Worm (Caenorhabditis elegans) whole organism, L4 larva: ENCODE data around the gene R09E10.13.

ENCODE experiments used
- D1046.2 ChIP-seq: fragments of 200-800 bp; sonication (Bioruptor generic); IDR thresholded peaks from 2 replicates; pipeline ENCODE4 v1.3.6; 2022; ENCODE audit warnings: missing genetic modification characterization, missing compliant biosample characterization
- F10B5.3 ChIP-seq: sonication (generic microtip); optimal IDR thresholded peaks from 2 replicates; lab custom pipeline; 2016; ENCODE audit warnings: mild to moderate bottlenecking, missing genetic modification characterization, missing compliant biosample characterization
- F26F4.8 ChIP-seq: fragments of 200-800 bp; sonication (Bioruptor generic); conservative IDR thresholded peaks from 2 replicates; pipeline ENCODE4 v1.3.6; 2022; ENCODE audit warnings: missing genetic modification characterization, missing compliant biosample characterization
- F44E2.7 ChIP-seq: fragments of 200-800 bp; sonication (Bioruptor generic); IDR thresholded peaks from 2 replicates; pipeline ENCODE4 v2.1.2; 2022; ENCODE audit warnings: missing genetic modification characterization, missing compliant biosample characterization
- T20F7.1 ChIP-seq: fragments of 200-800 bp; sonication (Bioruptor generic); optimal IDR thresholded peaks from 2 replicates; lab custom pipeline; 2018; ENCODE audit warnings: mild to moderate bottlenecking, missing genetic modification characterization, missing compliant biosample characterization
- Y105C5A.15 ChIP-seq: fragments of 200-800 bp; sonication (Bioruptor generic); IDR thresholded peaks from 2 replicates; pipeline ENCODE4 v1.3.6; 2022; ENCODE audit warnings: missing genetic modification characterization, missing compliant biosample characterization
- Y75B8A.6 ChIP-seq: fragments of 200-800 bp; sonication (Bioruptor generic); IDR thresholded peaks from 2 replicates; pipeline ENCODE4 v1.3.6; 2022; ENCODE audit warnings: missing genetic modification reagents, missing genetic modification characterization, missing compliant biosample characterization
- aly-2 ChIP-seq: sonication (generic microtip); optimal IDR thresholded peaks from 2 replicates; lab custom pipeline; 2018; ENCODE audit warnings: missing biosample characterization, missing genetic modification characterization
- ama-1 ChIP-seq: fragments of 150-350 bp; optimal IDR thresholded peaks from 2 replicates; lab custom pipeline; 2014; ENCODE audit warnings: inconsistent platforms, mixed read lengths
- arid-1 ChIP-seq: fragments of 200-800 bp; sonication (Bioruptor generic); conservative IDR thresholded peaks from 2 replicates; pipeline ENCODE4 v1.3.6; 2022; ENCODE audit warnings: missing genetic modification reagents, missing genetic modification characterization, missing compliant biosample characterization
- ceh-20 ChIP-seq: fragments of 200-800 bp; sonication (Bioruptor generic); IDR thresholded peaks from 2 replicates; pipeline ENCODE4 v1.3.6; 2022; ENCODE audit warnings: missing genetic modification reagents, missing genetic modification characterization, missing compliant biosample characterization
- ceh-28 ChIP-seq: fragments of 150-350 bp; optimal IDR thresholded peaks from 2 replicates; lab custom pipeline; 2014; ENCODE audit warnings: missing biosample characterization, missing genetic modification reagents, missing genetic modification characterization
- ceh-32 ChIP-seq: sonication (generic microtip); optimal IDR thresholded peaks from 2 replicates; lab custom pipeline; 2016; ENCODE audit warnings: mild to moderate bottlenecking, missing genetic modification characterization, missing compliant biosample characterization; ENCODE audit not compliant: poor library complexity
- ceh-44 ChIP-seq: fragments of 200-800 bp; sonication (Bioruptor generic); IDR thresholded peaks from 2 replicates; pipeline ENCODE4 v1.3.6; 2022; ENCODE audit warnings: missing genetic modification reagents, missing genetic modification characterization, missing compliant biosample characterization
- ceh-62 ChIP-seq: sonication (generic microtip); optimal IDR thresholded peaks from 2 replicates; lab custom pipeline; 2017; ENCODE audit warnings: missing biosample characterization, missing genetic modification characterization
- ces-1 ChIP-seq: fragments of 150-350 bp; sonication (generic microtip); optimal IDR thresholded peaks from 4 replicates; lab custom pipeline; 2014; ENCODE audit warnings: missing biosample characterization, missing genetic modification reagents, missing genetic modification characterization
- cey-2 ChIP-seq: sonication (generic microtip); optimal IDR thresholded peaks from 3 replicates; lab custom pipeline; 2017; ENCODE audit warnings: missing genetic modification characterization, mild to moderate bottlenecking, missing compliant biosample characterization, antibody characterized with exemption, borderline replicate concordance; ENCODE audit not compliant: insufficient read depth
- ctbp-1 ChIP-seq: fragments of 200-800 bp; sonication (Bioruptor generic); IDR thresholded peaks from 2 replicates; pipeline ENCODE4 v1.3.6; 2022; ENCODE audit warnings: missing genetic modification reagents, missing genetic modification characterization, missing compliant biosample characterization
- daf-12 ChIP-seq: fragments of 150-350 bp; optimal IDR thresholded peaks from 2 replicates; lab custom pipeline; 2014; ENCODE audit warnings: missing biosample characterization, missing genetic modification reagents, missing genetic modification characterization
- daf-16 ChIP-seq, 3 experiments: sonication (generic microtip); optimal IDR thresholded peaks; 2 replicates each; lab custom pipeline; 2016 to 2017; ENCODE audit warnings: missing genetic modification characterization in 3 of 3, missing genetic modification reagents in 3 of 3, mild to moderate bottlenecking in 2 of 3, missing compliant biosample characterization in 2 of 3, missing biosample characterization in 1 of 3, moderate library complexity in 1 of 3
- dmd-8 ChIP-seq: fragments of 200-800 bp; sonication (Bioruptor generic); IDR thresholded peaks from 2 replicates; pipeline ENCODE4 v1.3.6; 2022; ENCODE audit warnings: missing genetic modification characterization, missing compliant biosample characterization
- egl-27 ChIP-seq: sonication (generic microtip); optimal IDR thresholded peaks from 3 replicates; lab custom pipeline; 2017; ENCODE audit warnings: missing biosample characterization, missing genetic modification reagents, missing genetic modification characterization
- egl-43 ChIP-seq: fragments of 200-800 bp; sonication (Bioruptor generic); IDR thresholded peaks from 2 replicates; pipeline ENCODE4 v1.3.6; 2022; ENCODE audit warnings: missing genetic modification reagents, missing genetic modification characterization, missing compliant biosample characterization
- gei-8 ChIP-seq: fragments of 200-800 bp; sonication (Bioruptor generic); optimal IDR thresholded peaks from 2 replicates; lab custom pipeline; 2018; ENCODE audit warnings: mild to moderate bottlenecking, missing genetic modification characterization, missing compliant biosample characterization
- hmg-1.1 ChIP-seq: fragments of 200-800 bp; sonication (Bioruptor generic); IDR thresholded peaks from 2 replicates; pipeline ENCODE4 v1.3.6; 2022; ENCODE audit warnings: missing genetic modification reagents, missing genetic modification characterization, missing compliant biosample characterization
- lim-7 ChIP-seq: fragments of 200-800 bp; sonication (Bioruptor generic); IDR thresholded peaks from 2 replicates; pipeline ENCODE4 v1.3.6; 2022; ENCODE audit warnings: missing genetic modification characterization, missing compliant biosample characterization
- lin-13 ChIP-seq: fragments of 150-350 bp; optimal IDR thresholded peaks from 2 replicates; lab custom pipeline; 2014; ENCODE audit warnings: missing biosample characterization, missing genetic modification reagents, missing genetic modification characterization
- lin-15B ChIP-seq: fragments of 150-350 bp; sonication (generic microtip); optimal IDR thresholded peaks from 3 replicates; lab custom pipeline; 2014; ENCODE audit warnings: missing biosample characterization, missing genetic modification characterization
- lin-29 ChIP-seq: fragments of 200-800 bp; sonication (Bioruptor generic); IDR thresholded peaks from 2 replicates; pipeline ENCODE4 v1.3.6; 2022; ENCODE audit warnings: missing genetic modification reagents, missing genetic modification characterization, missing compliant biosample characterization
- lin-39 ChIP-seq: fragments of 150-350 bp; optimal IDR thresholded peaks from 2 replicates; lab custom pipeline; 2014; ENCODE audit warnings: missing biosample characterization, missing genetic modification reagents, missing genetic modification characterization
- lsy-2 ChIP-seq, 2 experiments: fragments of 150-350 bp in 1 of 2; sonication (generic microtip) in 1 of 2; optimal IDR thresholded peaks; 2 replicates each; lab custom pipeline; 2014 to 2017; ENCODE audit warnings: missing biosample characterization in 2 of 2, missing genetic modification characterization in 2 of 2
- mdt-29 ChIP-seq: fragments of 200-800 bp; sonication (Bioruptor generic); IDR thresholded peaks from 2 replicates; pipeline ENCODE4 v1.3.6; 2022; ENCODE audit warnings: missing genetic modification reagents, missing genetic modification characterization, missing compliant biosample characterization
- mep-1 ChIP-seq: fragments of 150-350 bp; sonication (generic microtip); optimal IDR thresholded peaks from 3 replicates; lab custom pipeline; 2014; ENCODE audit warnings: missing biosample characterization, missing genetic modification characterization
- mxl-3 ChIP-seq: fragments of 200-800 bp; sonication (Bioruptor generic); optimal IDR thresholded peaks from 2 replicates; lab custom pipeline; 2018; ENCODE audit warnings: mild to moderate bottlenecking, missing genetic modification characterization, missing compliant biosample characterization
- nhr-10 ChIP-seq: fragments of 150-350 bp; optimal IDR thresholded peaks from 2 replicates; lab custom pipeline; 2014; ENCODE audit warnings: missing biosample characterization, missing genetic modification characterization
- nhr-102 ChIP-seq: sonication (generic microtip); optimal IDR thresholded peaks from 2 replicates; lab custom pipeline; 2016; ENCODE audit warnings: mild to moderate bottlenecking, missing genetic modification characterization, moderate library complexity, missing compliant biosample characterization
- nhr-11 ChIP-seq: fragments of 150-350 bp; optimal IDR thresholded peaks from 2 replicates; lab custom pipeline; 2014; ENCODE audit warnings: missing biosample characterization, missing genetic modification characterization
- nhr-111 ChIP-seq: fragments of 200-800 bp; sonication (Bioruptor generic); optimal IDR thresholded peaks from 2 replicates; lab custom pipeline; 2018; ENCODE audit warnings: mild to moderate bottlenecking, missing genetic modification characterization, missing compliant biosample characterization
- nhr-28 ChIP-seq: fragments of 150-350 bp; optimal IDR thresholded peaks from 2 replicates; lab custom pipeline; 2014; ENCODE audit warnings: missing biosample characterization, missing genetic modification characterization
- nhr-41 ChIP-seq: fragments of 200-800 bp; sonication (Bioruptor generic); IDR thresholded peaks from 2 replicates; pipeline ENCODE4 v1.3.6; 2022; ENCODE audit warnings: missing genetic modification reagents, missing genetic modification characterization, missing compliant biosample characterization
- nhr-6 ChIP-seq: fragments of 150-350 bp; optimal IDR thresholded peaks from 2 replicates; lab custom pipeline; 2014; ENCODE audit warnings: missing biosample characterization, missing genetic modification characterization
- nhr-76 ChIP-seq: fragments of 150-350 bp; optimal IDR thresholded peaks from 2 replicates; lab custom pipeline; 2014; ENCODE audit warnings: missing biosample characterization, missing genetic modification characterization
- nhr-77 ChIP-seq: fragments of 150-350 bp; optimal IDR thresholded peaks from 2 replicates; lab custom pipeline; 2014; ENCODE audit warnings: missing biosample characterization, missing genetic modification characterization
- rbr-2 ChIP-seq: sonication (generic microtip); optimal IDR thresholded peaks from 2 replicates; lab custom pipeline; 2016; ENCODE audit warnings: missing genotype, missing genetic modification characterization, missing compliant biosample characterization
- set-16 ChIP-seq: fragments of 200-800 bp; sonication (Bioruptor generic); IDR thresholded peaks from 2 replicates; pipeline ENCODE4 v1.3.6; 2022; ENCODE audit warnings: missing genetic modification reagents, missing genetic modification characterization, missing compliant biosample characterization
- snpc-1.2 ChIP-seq: fragments of 200-800 bp; sonication (Bioruptor generic); IDR thresholded peaks from 2 replicates; pipeline ENCODE4 v1.3.6; 2022; ENCODE audit warnings: missing genetic modification reagents, missing genetic modification characterization, missing compliant biosample characterization
- snpc-4 ChIP-seq: fragments of 150-350 bp; optimal IDR thresholded peaks from 2 replicates; lab custom pipeline; 2014; ENCODE audit warnings: missing biosample characterization, missing genetic modification characterization
- tag-97 ChIP-seq: fragments of 200-800 bp; sonication (Bioruptor generic); IDR thresholded peaks from 2 replicates; pipeline ENCODE4 v1.3.6; 2022; ENCODE audit warnings: missing genetic modification characterization, missing compliant biosample characterization
- tra-1 ChIP-seq: fragments of 200-800 bp; sonication (Bioruptor generic); IDR thresholded peaks from 2 replicates; pipeline ENCODE4 v1.3.6; 2022; ENCODE audit warnings: missing genetic modification reagents, missing genetic modification characterization, missing compliant biosample characterization
- unc-130 ChIP-seq: sonication (generic microtip); optimal IDR thresholded peaks from 2 replicates; lab custom pipeline; 2016; ENCODE audit warnings: missing genetic modification reagents, missing genetic modification characterization, missing compliant biosample characterization
- zip-11 ChIP-seq: fragments of 200-800 bp; sonication (Bioruptor generic); IDR thresholded peaks from 2 replicates; pipeline ENCODE4 v1.3.6; 2022; ENCODE audit warnings: missing genetic modification characterization, missing compliant biosample characterization

Gene R09E10.13

ce11 chrIV:10342361-10342706, 47.4 kb upstream of the R09E10.13 start (continued):
- TF ChIP-seq D1046.2 (GFP tag; lab: Robert Waterston, UW) (no peak), dmd-8 (no peak), rbr-2 (tag; lab: Kevin White, UChicago) (no peak), snpc-1.2 (no peak), Y75B8A.6 (GFP tag; lab: Robert Waterston, UW) (no peak), ctbp-1 (GFP tag; lab: Robert Waterston, UW) (no peak), ceh-44 (GFP tag; lab: Robert Waterston, UW) (no peak), lin-29 (GFP tag; lab: Robert Waterston, UW) (no peak), ces-1 (no peak), daf-16 (GFP tag; optimal IDR thresholded peaks at IDR 0.05; lab: Kevin White, UChicago) (no peak), daf-16 (tag; optimal IDR thresholded peaks at IDR 0.05; lab: Kevin White, UChicago) (peak; percentile 52), ama-1 (lab: Kevin White, UChicago) (no peak), nhr-77 (tag; lab: Kevin White, UChicago) (peak; percentile 82), nhr-11 (peak; percentile 94), ceh-28 (tag; lab: Kevin White, UChicago) (no peak), unc-130 (GFP tag; lab: Kevin White, UChicago) (no peak), nhr-102 (tag; lab: Kevin White, UChicago) (no peak), nhr-76 (tag; lab: Kevin White, UChicago) (no peak), mxl-3 (GFP tag; lab: Kevin White, UChicago) (peak; percentile 52), zip-11 (GFP tag; lab: Robert Waterston, UW) (no peak), gei-8 (no peak), mep-1 (tag; lab: Kevin White, UChicago) (peak; percentile 72), mdt-29 (GFP tag; lab: Robert Waterston, UW) (no peak; the same call in 1 of the 2 replicates), ceh-32 (tag; lab: Kevin White, UChicago) (no peak), tra-1 (GFP tag; lab: Robert Waterston, UW) (peak; percentile 47; the same call in 1 of the 2 replicates), aly-2 (no peak), lin-13 (GFP tag; lab: Kevin White, UChicago) (peak; percentile 32), nhr-28 (tag; lab: Kevin White, UChicago) (peak; percentile 96), tag-97 (GFP tag; lab: Robert Waterston, UW) (no peak), lin-39 (tag; lab: Kevin White, UChicago) (no peak), ceh-20 (GFP tag; lab: Robert Waterston, UW) (peak; percentile 86), snpc-4 (tag; lab: Kevin White, UChicago) (no peak)

DNA sequence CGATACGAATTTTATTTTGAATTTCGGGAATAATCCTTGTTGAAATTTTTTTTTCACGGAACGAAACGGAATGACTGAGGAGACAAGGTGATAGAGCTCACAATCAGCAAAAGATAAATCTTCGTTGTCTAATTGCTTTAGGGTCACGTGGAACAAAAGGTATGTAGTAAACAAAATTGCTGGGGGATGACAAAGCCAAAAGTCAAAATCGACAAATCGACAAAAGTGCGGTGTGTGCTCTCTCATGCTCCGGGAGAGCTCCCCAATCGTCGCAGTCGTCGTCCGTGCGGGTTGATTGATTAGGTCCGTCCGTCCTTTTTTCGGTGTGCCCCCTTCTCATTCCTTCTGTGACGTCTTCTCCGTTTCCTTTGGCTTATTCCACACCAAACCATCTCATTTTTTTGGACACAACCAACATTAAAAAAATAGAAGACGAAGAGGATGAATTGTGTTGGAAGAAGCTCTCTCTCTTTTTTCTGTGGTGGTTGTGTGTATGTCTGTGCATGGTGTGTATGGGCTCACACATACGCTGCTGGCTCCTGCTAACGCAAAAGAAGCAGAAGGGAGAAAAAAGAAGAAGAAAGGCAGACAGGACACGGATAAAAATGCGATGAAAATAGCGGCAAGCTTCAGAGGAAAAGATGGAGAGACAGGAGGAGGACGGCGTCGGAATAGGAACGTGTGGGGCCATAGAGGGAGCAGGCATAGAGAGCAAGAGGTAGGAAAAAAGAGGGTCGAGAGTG, 46.8 kb upstream of the R09E10.13 start:
- TF ChIP-seq dmd-8 (no peak), set-16 (peak; percentile 48), nhr-111 (GFP tag; lab: Kevin White, UChicago) (no peak), F10B5.3 (tag; lab: Kevin White, UChicago) (peak; percentile 1), egl-27 (tag; lab: Kevin White, UChicago) (no peak), nhr-6 (tag; lab: Kevin White, UChicago) (no peak), arid-1 (GFP tag; lab: Robert Waterston, UW) (no peak), T20F7.1 (no peak), lin-15B (tag; lab: Kevin White, UChicago) (no peak), F44E2.7 (GFP tag; lab: Robert Waterston, UW) (no peak), nhr-10 (tag; lab: Kevin White, UChicago) (no peak), Y105C5A.15 (no peak), daf-12 (tag; lab: Kevin White, UChicago) (no peak), hmg-1.1 (GFP tag; lab: Robert Waterston, UW) (peak; percentile 36; the same call in 1 of the 2 replicates), ceh-62 (tag; lab: Kevin White, UChicago) (no peak), lim-7 (GFP tag; lab: Robert Waterston, UW) (no peak), lsy-2 (tag; optimal IDR thresholded peaks at IDR 0.05; lab: Kevin White, UChicago) (no peak), cey-2 (tag; lab: Kevin White, UChicago) (no peak), F26F4.8 (GFP tag; lab: Robert Waterston, UW) (no peak), nhr-41 (GFP tag; lab: Robert Waterston, UW) (no peak), egl-43 (GFP tag; lab: Robert Waterston, UW) (0 out of 2 replicates have a peak, but pooled peaks have one; percentile 17), nhr-77 (tag; lab: Kevin White, UChicago) (no peak)
